Worm (Caenorhabditis elegans) whole organism, young adult: Measurements from ENCODE around the gene fbxc-19.
"Not testable (repeated sequence)": the region's sequence is repeated elsewhere in the genome, so short reads cannot be mapped to it uniquely, and the experiment has no call there.

Experiments used
- F22D6.2 ChIP-seq: sonication (generic microtip); optimal IDR thresholded peaks from 2 replicates; lab custom pipeline; 2016; ENCODE audit warnings: mild to moderate bottlenecking, missing genetic modification characterization, missing compliant biosample characterization
- Y53G8AR.9 ChIP-seq: fragments of 200-800 bp; sonication (Bioruptor generic); conservative IDR thresholded peaks from 2 replicates; pipeline ENCODE4 v1.3.6; 2022; ENCODE audit warnings: missing genetic modification reagents, missing genetic modification characterization, missing compliant biosample characterization
- aptf-2 ChIP-seq: fragments of 200-800 bp; sonication (Bioruptor generic); conservative IDR thresholded peaks from 2 replicates; pipeline ENCODE4 v1.3.6; 2022; ENCODE audit warnings: missing genetic modification reagents, missing genetic modification characterization, missing compliant biosample characterization
- cebp-2 ChIP-seq: fragments of 200-800 bp; sonication (Bioruptor generic); IDR thresholded peaks from 2 replicates; pipeline ENCODE4 v1.3.6; 2022; ENCODE audit warnings: missing genetic modification characterization, missing compliant biosample characterization
- efl-1 ChIP-seq: fragments of 150-350 bp; optimal IDR thresholded peaks from 2 replicates; lab custom pipeline; 2014; ENCODE audit warnings: missing biosample characterization, missing genetic modification reagents, missing genetic modification characterization
- fkh-3 ChIP-seq: sonication (generic microtip); optimal IDR thresholded peaks from 2 replicates; lab custom pipeline; 2016; ENCODE audit warnings: mild to moderate bottlenecking, missing genetic modification characterization, missing compliant biosample characterization
- hlh-12 ChIP-seq: sonication (generic microtip); optimal IDR thresholded peaks from 2 replicates; lab custom pipeline; 2016; ENCODE audit warnings: missing genetic modification characterization, missing compliant biosample characterization
- pbrm-1 ChIP-seq: fragments of 200-800 bp; sonication (Bioruptor generic); IDR thresholded peaks from 2 replicates; pipeline ENCODE4 v1.3.6; 2022; ENCODE audit warnings: missing genetic modification reagents, missing genetic modification characterization, missing compliant biosample characterization
- pha-4 ChIP-seq: fragments of 150-350 bp; sonication (generic microtip); optimal IDR thresholded peaks from 2 replicates; lab custom pipeline; 2014; ENCODE audit warnings: missing biosample characterization, missing genetic modification reagents, missing genetic modification characterization
- repo-1 ChIP-seq: sonication (generic microtip); optimal IDR thresholded peaks from 2 replicates; lab custom pipeline; 2017; ENCODE audit warnings: mild to moderate bottlenecking, missing genetic modification characterization, missing compliant biosample characterization
- tbx-9 ChIP-seq: sonication (generic microtip); optimal IDR thresholded peaks from 2 replicates; lab custom pipeline; 2016; ENCODE audit warnings: borderline replicate concordance, missing genetic modification characterization, inconsistent platforms, missing compliant biosample characterization
- ztf-22 ChIP-seq: fragments of 200-800 bp; sonication (Bioruptor generic); optimal IDR thresholded peaks from 2 replicates; lab custom pipeline; 2018; ENCODE audit warnings: mild to moderate bottlenecking, missing genetic modification characterization, moderate library complexity, missing compliant biosample characterization

DNA sequence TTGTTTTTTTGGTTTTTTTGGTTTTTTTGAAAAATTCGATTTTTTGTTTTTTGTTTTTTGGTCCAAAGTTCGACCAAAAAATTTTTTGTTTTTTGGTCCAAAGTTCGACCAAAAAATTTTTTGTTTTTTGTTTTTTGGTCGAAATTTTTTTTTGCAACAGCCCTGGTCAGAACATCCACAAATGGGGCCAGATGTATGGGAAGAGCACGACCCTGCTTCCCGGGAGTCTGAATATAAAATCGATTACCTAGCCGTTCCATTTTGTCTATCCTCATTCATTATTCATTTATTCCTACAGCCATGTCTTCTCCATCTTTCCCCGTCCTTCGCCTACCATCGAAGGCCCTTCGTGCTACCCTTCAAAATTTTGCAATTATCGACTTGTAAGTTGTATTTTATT is 33.8 kb downstream of the fbxc-19 start, which contains the start of gene fbxb-95:
- TF ChIP-seq fkh-3 (tag; lab: Kevin White, UChicago); cebp-2 (GFP tag; lab: Robert Waterston, UW); efl-1 (GFP tag; lab: Kevin White, UChicago); hlh-12 (tag; lab: Kevin White, UChicago); aptf-2 (GFP tag; lab: Robert Waterston, UW); tbx-9 (tag; lab: Kevin White, UChicago); ztf-22; repo-1; pha-4 (tag; lab: Kevin White, UChicago); pbrm-1; F22D6.2 (tag; lab: Kevin White, UChicago); Y53G8AR.9 (GFP tag; lab: Robert Waterston, UW): not testable (repeated sequence)
